Worm (Caenorhabditis elegans): ENCODE data around the gene T22G5.3.

T22G5.3 gene

ce11 chrV:13907557-13908104 is 26.9 kb downstream of the T22G5.3 start:
- TF ChIP-seq nhr-25 (tag; optimal IDR thresholded peaks at IDR 0.05): peak; percentile 22
- TF ChIP-seq sma-3 (GFP tag; optimal IDR thresholded peaks at IDR 0.05): peak; percentile 62
- no peak for TF ChIP-seq nhr-10 (tag; optimal IDR thresholded peaks at IDR 0.05)
- TF ChIP-seq mdl-1 (tag; optimal IDR thresholded peaks at IDR 0.05): no peak
- TF ChIP-seq nhr-12 (tag; optimal IDR thresholded peaks at IDR 0.05): peak; percentile 35
- TF ChIP-seq nhr-23 (tag; optimal IDR thresholded peaks at IDR 0.05): no peak
- no peak for TF ChIP-seq peb-1 (tag; optimal IDR thresholded peaks at IDR 0.05)
- TF ChIP-seq blmp-1 (tag; optimal IDR thresholded peaks at IDR 0.05; ENCODE audit: insufficient read depth): no peak
- no peak for TF ChIP-seq egl-27 (tag; optimal IDR thresholded peaks at IDR 0.05)
- no peak for TF ChIP-seq nhr-237 (tag; optimal IDR thresholded peaks at IDR 0.05)
- no peak for TF ChIP-seq unc-55 (GFP tag; optimal IDR thresholded peaks at IDR 0.05)
- TF ChIP-seq Y55F3AM.14 (GFP tag; optimal IDR thresholded peaks at IDR 0.05): peak; percentile 47
- peak; percentile 17 for TF ChIP-seq sem-4 (tag; optimal IDR thresholded peaks at IDR 0.05)
- TF ChIP-seq mab-5 (tag; optimal IDR thresholded peaks at IDR 0.05): no peak
- TF ChIP-seq gmeb-1 (tag; optimal IDR thresholded peaks at IDR 0.05): peak; percentile 64
- peak in 1 of 2 experiments; percentile 60 for TF ChIP-seq lsy-2 (tag; optimal IDR thresholded peaks at IDR 0.05)
- TF ChIP-seq unc-39 (tag; optimal IDR thresholded peaks at IDR 0.05): no peak
- TF ChIP-seq ama-1 (optimal IDR thresholded peaks at IDR 0.05): peak; percentile 96
- no peak for TF ChIP-seq elt-3 (tag; optimal IDR thresholded peaks at IDR 0.05)
- TF ChIP-seq C34F6.9 (tag; optimal IDR thresholded peaks at IDR 0.05): peak; percentile 21
- peak; percentile 53 for TF ChIP-seq ztf-4 (tag; optimal IDR thresholded peaks at IDR 0.05)
- TF ChIP-seq mbf-1 (tag; optimal IDR thresholded peaks at IDR 0.05): no peak
- no peak for TF ChIP-seq lin-39 (tag; optimal IDR thresholded peaks at IDR 0.05)
- TF ChIP-seq ceh-82 (tag; optimal IDR thresholded peaks at IDR 0.05): no peak
- TF ChIP-seq unc-62 (GFP tag; optimal IDR thresholded peaks at IDR 0.05): no peak
- TF ChIP-seq ceh-16 (tag; optimal IDR thresholded peaks at IDR 0.05): no peak
- TF ChIP-seq nhr-129 (tag; optimal IDR thresholded peaks at IDR 0.05): peak; percentile 58
- TF ChIP-seq dmd-4 (tag; optimal IDR thresholded peaks at IDR 0.05): no peak
- peak; percentile 49 for TF ChIP-seq lin-13 (GFP tag; optimal IDR thresholded peaks at IDR 0.05)
- TF ChIP-seq aly-2 (tag; optimal IDR thresholded peaks at IDR 0.05): no peak
- TF ChIP-seq nhr-77 (tag; optimal IDR thresholded peaks at IDR 0.05): no peak
- peak; percentile 11 for TF ChIP-seq F13H6.1 (tag; optimal IDR thresholded peaks at IDR 0.05)
- TF ChIP-seq R02D3.7 (tag; optimal IDR thresholded peaks at IDR 0.05): no peak
- TF ChIP-seq skn-1 (tag; optimal IDR thresholded peaks at IDR 0.05): no peak
- TF ChIP-seq ZK546.5 (tag; optimal IDR thresholded peaks at IDR 0.05): no peak
- no peak for TF ChIP-seq alr-1 (tag; optimal IDR thresholded peaks at IDR 0.05)
- TF ChIP-seq fos-1 (tag; optimal IDR thresholded peaks at IDR 0.05): no peak
- no peak for TF ChIP-seq nhr-11 (tag; optimal IDR thresholded peaks at IDR 0.05)
- peak; percentile 46 for TF ChIP-seq nhr-21 (tag; optimal IDR thresholded peaks at IDR 0.05)
- TF ChIP-seq snpc-4 (tag; optimal IDR thresholded peaks at IDR 0.05): no peak
- TF ChIP-seq zag-1 (tag; optimal IDR thresholded peaks at IDR 0.05): no peak
- TF ChIP-seq nhr-6 (tag; optimal IDR thresholded peaks at IDR 0.05): no peak
- TF ChIP-seq lin-11 (tag; optimal IDR thresholded peaks at IDR 0.05): no peak
- no peak for TF ChIP-seq ztf-1 (GFP tag; conservative IDR thresholded peaks at IDR 0.05)
- no peak for TF ChIP-seq elt-1 (tag; optimal IDR thresholded peaks at IDR 0.05)
- TF ChIP-seq sma-9 (GFP tag; optimal IDR thresholded peaks at IDR 0.05): peak; percentile 42
- no peak for TF ChIP-seq sma-9 (tag; optimal IDR thresholded peaks at IDR 0.05)
- no peak for TF ChIP-seq ztf-11 (tag; optimal IDR thresholded peaks at IDR 0.05)
- peak; percentile 62 for TF ChIP-seq crh-2 (tag; optimal IDR thresholded peaks at IDR 0.05)
